Worm (Caenorhabditis elegans): Measurements from ENCODE around the gene nep-9.

The nep-9 gene

DNA sequence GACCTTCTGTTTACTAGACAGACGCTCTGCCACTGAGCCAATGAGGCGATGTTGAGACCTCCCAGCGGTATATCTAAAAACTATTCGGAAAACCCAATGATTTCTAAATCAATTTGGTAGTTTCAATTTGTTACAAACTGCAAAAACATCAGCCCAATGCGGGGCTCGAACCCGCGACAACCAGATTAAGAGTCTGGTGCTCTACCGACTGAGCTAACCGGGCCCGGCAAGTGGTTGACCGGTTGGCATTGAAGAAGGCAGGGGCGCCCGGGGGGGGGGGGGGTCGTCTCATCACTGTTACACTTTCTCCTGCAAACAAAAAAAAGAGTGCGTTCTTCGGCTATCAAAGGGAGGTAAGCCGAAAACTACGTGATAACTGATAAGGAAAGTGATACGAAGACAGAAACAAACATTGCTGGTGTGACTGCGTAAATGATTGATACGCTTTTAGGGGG is 40.2 kb upstream of the nep-9 start:
- TF ChIP-seq drap-1 (GFP tag; optimal IDR thresholded peaks at IDR 0.05) (peak; percentile 68), flh-1 (GFP tag; optimal IDR thresholded peaks at IDR 0.05) (peak; percentile 24), bed-3 (GFP tag; optimal IDR thresholded peaks at IDR 0.05) (peak; percentile 33), cnd-1 (tag; optimal IDR thresholded peaks at IDR 0.05) (peak; percentile 66), elt-3 (tag; optimal IDR thresholded peaks at IDR 0.05) (no peak), zip-8 (tag; optimal IDR thresholded peaks at IDR 0.05) (no peak), unc-120 (tag; optimal IDR thresholded peaks at IDR 0.05; ENCODE audit: poor library complexity, severe bottlenecking) (peak; percentile 37), ham-2 (GFP tag; optimal IDR thresholded peaks at IDR 0.05) (peak; percentile 68), pha-4 (tag; optimal IDR thresholded peaks at IDR 0.05) (no peak), tbx-8 (GFP tag; optimal IDR thresholded peaks at IDR 0.05) (no peak), snpc-4 (tag; optimal IDR thresholded peaks at IDR 0.05) (no peak), sem-2 (GFP tag; optimal IDR thresholded peaks at IDR 0.05) (peak; percentile 55), elt-1 (tag; optimal IDR thresholded peaks at IDR 0.05; ENCODE audit: borderline replicate concordance, insufficient read depth) (no peak), mls-2 (tag; optimal IDR thresholded peaks at IDR 0.05) (peak; percentile 64), M03D4.4 (tag; optimal IDR thresholded peaks at IDR 0.05) (peak; percentile 76), ceh-83 (GFP tag; optimal IDR thresholded peaks at IDR 0.05) (peak; percentile 88), lin-32 (GFP tag; optimal IDR thresholded peaks at IDR 0.05) (peak; percentile 65), nhr-76 (tag; optimal IDR thresholded peaks at IDR 0.05) (no peak), unc-62 (GFP tag; optimal IDR thresholded peaks at IDR 0.05) (no peak), sptf-1 (tag; optimal IDR thresholded peaks at IDR 0.05) (peak; percentile 71)

DNA sequence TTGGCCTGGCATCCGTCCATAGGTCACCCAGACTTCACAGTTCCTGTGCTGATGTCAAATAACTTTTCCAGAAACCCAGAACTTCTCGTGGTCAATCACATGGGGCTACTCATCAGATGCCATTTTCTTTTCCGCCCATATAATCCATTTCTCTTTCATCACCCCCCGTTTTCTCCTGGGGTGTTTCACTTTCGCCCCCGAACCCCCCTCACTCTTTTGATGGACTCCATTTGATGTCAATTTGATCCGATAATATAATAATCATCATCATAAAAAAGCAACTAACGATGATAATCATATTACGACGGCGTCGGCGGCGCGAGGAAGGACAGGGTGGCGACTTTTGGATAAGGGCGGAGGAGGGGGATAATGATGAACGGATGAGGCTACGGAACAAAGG is 39.2 kb upstream of the nep-9 start:
- TF ChIP-seq blmp-1 (tag; optimal IDR thresholded peaks at IDR 0.05) (peak; percentile 90), lin-13 (tag; optimal IDR thresholded peaks at IDR 0.05) (no peak), tbx-8 (GFP tag; optimal IDR thresholded peaks at IDR 0.05) (no peak), zip-8 (tag; optimal IDR thresholded peaks at IDR 0.05) (no peak), mep-1 (tag; optimal IDR thresholded peaks at IDR 0.05) (no peak)

DNA sequence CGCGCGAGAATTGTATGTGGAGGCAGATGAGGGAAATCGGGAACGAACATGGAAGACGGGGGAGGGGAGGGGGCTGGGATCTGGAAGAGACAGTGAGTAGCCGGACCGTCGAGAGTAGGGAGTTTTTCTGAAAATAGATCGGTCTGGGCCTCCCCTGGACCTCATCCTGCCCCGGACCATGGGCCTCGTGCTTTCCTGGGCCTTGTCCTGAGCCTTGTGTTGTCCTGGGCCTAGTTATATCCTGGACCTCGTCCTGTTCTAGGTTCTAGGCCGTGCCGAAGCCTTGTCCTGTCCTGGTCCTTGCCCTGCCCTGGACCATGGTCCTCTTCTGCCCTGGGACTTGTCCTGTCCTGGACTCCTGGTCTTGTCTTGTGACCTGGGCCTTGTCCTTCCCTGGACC is 38.3 kb upstream of the nep-9 start:
- no peak for TF ChIP-seq bed-3 (GFP tag; optimal IDR thresholded peaks at IDR 0.05)
- no peak for TF ChIP-seq mab-5 (tag; optimal IDR thresholded peaks at IDR 0.05)
- peak; percentile 33 for TF ChIP-seq ceh-83 (GFP tag; optimal IDR thresholded peaks at IDR 0.05)

DNA sequence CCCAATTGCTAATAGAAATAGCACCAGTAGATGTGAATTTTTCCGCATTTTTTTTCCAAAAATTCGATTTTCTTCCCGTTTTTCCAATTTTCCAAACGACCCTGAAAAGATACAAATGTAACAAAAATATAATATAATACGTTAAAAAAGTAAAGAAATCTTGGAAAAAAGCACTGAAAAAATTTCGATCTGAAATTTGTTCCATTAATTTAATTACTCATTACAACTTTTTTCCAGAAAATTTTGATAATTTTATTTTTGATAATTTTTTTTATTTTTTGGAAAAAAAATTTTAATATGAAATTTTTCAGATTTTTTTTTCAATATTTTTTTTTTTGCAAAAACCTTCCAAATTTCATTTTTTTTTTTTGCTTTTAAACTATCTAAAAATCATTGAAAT is 37.3 kb upstream of the nep-9 start, which contains the start of gene skpo-2:
Gene skpo-2 (minus strand): TSS at position 101 of the 400 bp plus-strand sequence.
- TF ChIP-seq nhr-28 (tag; optimal IDR thresholded peaks at IDR 0.05) (no peak), unc-120 (tag; optimal IDR thresholded peaks at IDR 0.05; ENCODE audit: poor library complexity, severe bottlenecking) (no peak), mls-2 (tag; optimal IDR thresholded peaks at IDR 0.05) (no peak), sem-2 (GFP tag; optimal IDR thresholded peaks at IDR 0.05) (no peak), elt-1 (tag; optimal IDR thresholded peaks at IDR 0.05; ENCODE audit: borderline replicate concordance, insufficient read depth) (no peak), lsy-2 (tag; optimal IDR thresholded peaks at IDR 0.05) (no peak), nhr-76 (tag; optimal IDR thresholded peaks at IDR 0.05) (no peak), M03D4.4 (tag; optimal IDR thresholded peaks at IDR 0.05) (no peak), unc-62 (GFP tag; optimal IDR thresholded peaks at IDR 0.05) (no peak), pha-4 (tag; optimal IDR thresholded peaks at IDR 0.05) (no peak)

DNA sequence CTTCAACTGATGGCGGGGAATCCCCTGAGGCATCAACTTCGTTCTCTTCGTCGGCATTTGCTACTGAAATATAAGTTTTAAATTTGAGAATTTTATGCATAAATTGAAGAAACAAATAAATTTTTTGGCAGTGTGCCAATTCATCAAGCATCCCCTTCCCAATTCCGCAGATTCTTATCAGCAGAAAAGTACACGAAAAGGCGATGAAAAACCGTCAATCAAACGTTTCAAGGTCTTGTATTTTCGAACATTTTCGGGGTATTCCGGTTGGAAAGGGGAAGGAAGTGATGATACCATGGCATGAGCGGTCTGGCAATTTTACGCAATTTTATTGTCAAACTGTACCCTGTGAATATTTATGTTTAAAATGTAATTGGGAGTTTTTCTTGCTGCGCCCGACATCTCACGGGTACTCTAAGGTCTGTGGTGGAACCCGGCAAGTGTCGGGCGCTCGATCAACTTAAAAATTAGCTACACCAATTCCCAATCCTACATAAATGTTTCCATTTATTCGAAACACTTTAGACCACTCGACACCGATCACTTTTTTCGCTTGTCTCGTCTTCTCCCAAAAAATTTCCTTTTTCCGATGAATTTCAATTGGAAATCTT is 35.9 kb upstream of the nep-9 start:
- TF ChIP-seq nhr-76 (tag; optimal IDR thresholded peaks at IDR 0.05) (no peak), unc-120 (tag; optimal IDR thresholded peaks at IDR 0.05; ENCODE audit: poor library complexity, severe bottlenecking) (no peak), mab-5 (tag; optimal IDR thresholded peaks at IDR 0.05) (no peak), cnd-1 (tag; optimal IDR thresholded peaks at IDR 0.05) (no peak), ces-1 (GFP tag; optimal IDR thresholded peaks at IDR 0.05) (no peak), ham-2 (GFP tag; optimal IDR thresholded peaks at IDR 0.05) (no peak), pha-4 (tag; optimal IDR thresholded peaks at IDR 0.05) (no peak)

DNA sequence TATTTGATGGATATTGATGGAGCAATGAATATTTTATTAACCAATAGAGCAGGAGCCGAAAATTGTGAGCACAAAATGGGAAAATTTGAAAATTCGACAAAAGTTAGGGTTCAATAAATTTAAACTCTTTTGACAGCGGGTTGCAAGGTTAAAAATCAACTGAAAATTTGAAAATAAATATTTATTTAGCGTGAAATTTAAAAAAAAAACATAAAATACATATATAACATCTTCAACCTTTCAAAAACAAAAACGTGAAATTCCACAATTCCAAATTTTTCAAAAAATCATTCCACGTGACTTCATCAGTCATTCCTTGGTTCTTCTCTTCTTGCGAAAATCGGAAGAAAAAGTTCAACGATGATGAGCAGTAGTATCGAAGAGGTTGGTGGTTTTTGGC is 30.3 kb upstream of the nep-9 start, which contains the start of gene C16C8.18:
Gene C16C8.18 (plus strand): TSS at position 301 of the 400 bp plus-strand sequence.
- no peak for TF ChIP-seq lin-13 (tag; optimal IDR thresholded peaks at IDR 0.05)

Data from whole organism, mixed stage, embryonic.